Worm (Caenorhabditis elegans) whole organism, L4 larva: ENCODE measurements around the gene F01D4.8.

ENCODE experiments used
- F10B5.3 ChIP-seq: sonication (generic microtip); optimal IDR thresholded peaks from 2 replicates; lab custom pipeline; 2016; ENCODE audit warnings: mild to moderate bottlenecking, missing genetic modification characterization, missing compliant biosample characterization
- F44E2.7 ChIP-seq: fragments of 200-800 bp; sonication (Bioruptor generic); IDR thresholded peaks from 2 replicates; pipeline ENCODE4 v2.1.2; 2022; ENCODE audit warnings: missing genetic modification characterization, missing compliant biosample characterization
- Y105C5A.15 ChIP-seq: fragments of 200-800 bp; sonication (Bioruptor generic); IDR thresholded peaks from 2 replicates; pipeline ENCODE4 v1.3.6; 2022; ENCODE audit warnings: missing genetic modification characterization, missing compliant biosample characterization
- ZK546.5 ChIP-seq, 2 experiments: sonication (generic microtip); optimal IDR thresholded peaks; 2 replicates each; lab custom pipeline; 2017; ENCODE audit warnings: missing biosample characterization in 2 of 2, missing genetic modification characterization in 2 of 2
- aha-1 ChIP-seq: fragments of 150-350 bp; peaks from one replicate; lab custom pipeline; 2014; ENCODE audit warnings: missing biosample characterization, missing genetic modification characterization
- ceh-28 ChIP-seq: fragments of 150-350 bp; optimal IDR thresholded peaks from 2 replicates; lab custom pipeline; 2014; ENCODE audit warnings: missing biosample characterization, missing genetic modification reagents, missing genetic modification characterization
- ceh-62 ChIP-seq: sonication (generic microtip); optimal IDR thresholded peaks from 2 replicates; lab custom pipeline; 2017; ENCODE audit warnings: missing biosample characterization, missing genetic modification characterization
- ctbp-1 ChIP-seq: fragments of 200-800 bp; sonication (Bioruptor generic); IDR thresholded peaks from 2 replicates; pipeline ENCODE4 v1.3.6; 2022; ENCODE audit warnings: missing genetic modification reagents, missing genetic modification characterization, missing compliant biosample characterization
- daf-16 ChIP-seq, 3 experiments: sonication (generic microtip); optimal IDR thresholded peaks; 2 replicates each; lab custom pipeline; 2016 to 2017; ENCODE audit warnings: missing genetic modification characterization in 3 of 3, missing genetic modification reagents in 3 of 3, mild to moderate bottlenecking in 2 of 3, missing compliant biosample characterization in 2 of 3, missing biosample characterization in 1 of 3, moderate library complexity in 1 of 3
- dmd-6 ChIP-seq: fragments of 200-800 bp; sonication (Bioruptor generic); IDR thresholded peaks from 2 replicates; pipeline ENCODE4 v1.3.6; 2022; ENCODE audit warnings: missing genetic modification reagents, missing genetic modification characterization, missing compliant biosample characterization
- dpl-1 ChIP-seq: fragments of 150-350 bp; optimal IDR thresholded peaks from 2 replicates; lab custom pipeline; 2014; ENCODE audit warnings: missing biosample characterization, missing genetic modification reagents, missing genetic modification characterization
- dve-1 ChIP-seq: sonication (generic microtip); optimal IDR thresholded peaks from 2 replicates; lab custom pipeline; 2017; ENCODE audit warnings: antibody characterized with exemption, mild to moderate bottlenecking, missing genetic modification characterization, missing compliant biosample characterization; ENCODE audit not compliant: insufficient read depth
- fos-1 ChIP-seq: fragments of 150-350 bp; optimal IDR thresholded peaks from 2 replicates; lab custom pipeline; 2014; ENCODE audit warnings: missing biosample characterization, missing genetic modification characterization
- hif-1 ChIP-seq, 2 experiments: sonication (generic microtip); optimal IDR thresholded peaks; 2 replicates each; lab custom pipeline; 2016 to 2017; ENCODE audit warnings: missing compliant biosample characterization in 2 of 2, missing genetic modification characterization in 2 of 2, missing genetic modification reagents in 2 of 2, missing genotype in 2 of 2, mild to moderate bottlenecking in 1 of 2
- hlh-11 ChIP-seq: fragments of 200-800 bp; sonication (Bioruptor generic); optimal IDR thresholded peaks from 2 replicates; lab custom pipeline; 2018; ENCODE audit warnings: mild to moderate bottlenecking, missing genetic modification characterization, missing compliant biosample characterization
- hlh-30 ChIP-seq: sonication (generic microtip); optimal IDR thresholded peaks from 2 replicates; lab custom pipeline; 2017; ENCODE audit warnings: antibody characterized with exemption, mild to moderate bottlenecking, missing genetic modification characterization, missing compliant biosample characterization; ENCODE audit not compliant: insufficient read depth
- jun-1 ChIP-seq: fragments of 150-350 bp; optimal IDR thresholded peaks from 2 replicates; lab custom pipeline; 2014; ENCODE audit warnings: missing biosample characterization, missing genetic modification reagents, missing genetic modification characterization
- lin-1 ChIP-seq: fragments of 200-800 bp; sonication (Bioruptor generic); IDR thresholded peaks from 2 replicates; pipeline ENCODE4 v1.3.6; 2022; ENCODE audit warnings: missing genetic modification reagents, missing genetic modification characterization, missing compliant biosample characterization
- lin-13 ChIP-seq: fragments of 150-350 bp; optimal IDR thresholded peaks from 2 replicates; lab custom pipeline; 2014; ENCODE audit warnings: missing biosample characterization, missing genetic modification reagents, missing genetic modification characterization
- lin-29 ChIP-seq: fragments of 200-800 bp; sonication (Bioruptor generic); IDR thresholded peaks from 2 replicates; pipeline ENCODE4 v1.3.6; 2022; ENCODE audit warnings: missing genetic modification reagents, missing genetic modification characterization, missing compliant biosample characterization
- lsy-2 ChIP-seq, 2 experiments: fragments of 150-350 bp in 1 of 2; sonication (generic microtip) in 1 of 2; optimal IDR thresholded peaks; 2 replicates each; lab custom pipeline; 2014 to 2017; ENCODE audit warnings: missing biosample characterization in 2 of 2, missing genetic modification characterization in 2 of 2
- mdl-1 ChIP-seq, 2 experiments: fragments of 150-350 bp in 1 of 2; sonication (generic microtip) in 1 of 2; optimal IDR thresholded peaks; 2 replicates each; lab custom pipeline; 2014 to 2017; ENCODE audit warnings: missing biosample characterization in 2 of 2, missing genetic modification characterization in 2 of 2
- mdt-29 ChIP-seq: fragments of 200-800 bp; sonication (Bioruptor generic); IDR thresholded peaks from 2 replicates; pipeline ENCODE4 v1.3.6; 2022; ENCODE audit warnings: missing genetic modification reagents, missing genetic modification characterization, missing compliant biosample characterization
- mxl-3 ChIP-seq: fragments of 200-800 bp; sonication (Bioruptor generic); optimal IDR thresholded peaks from 2 replicates; lab custom pipeline; 2018; ENCODE audit warnings: mild to moderate bottlenecking, missing genetic modification characterization, missing compliant biosample characterization
- nhr-10 ChIP-seq: fragments of 150-350 bp; optimal IDR thresholded peaks from 2 replicates; lab custom pipeline; 2014; ENCODE audit warnings: missing biosample characterization, missing genetic modification characterization
- nhr-28 ChIP-seq: fragments of 150-350 bp; optimal IDR thresholded peaks from 2 replicates; lab custom pipeline; 2014; ENCODE audit warnings: missing biosample characterization, missing genetic modification characterization
- nhr-41 ChIP-seq: fragments of 200-800 bp; sonication (Bioruptor generic); IDR thresholded peaks from 2 replicates; pipeline ENCODE4 v1.3.6; 2022; ENCODE audit warnings: missing genetic modification reagents, missing genetic modification characterization, missing compliant biosample characterization
- nhr-48 ChIP-seq: sonication (generic microtip); optimal IDR thresholded peaks from 2 replicates; lab custom pipeline; 2016; ENCODE audit warnings: mild to moderate bottlenecking, missing genetic modification characterization, missing compliant biosample characterization
- nhr-76 ChIP-seq: fragments of 150-350 bp; optimal IDR thresholded peaks from 2 replicates; lab custom pipeline; 2014; ENCODE audit warnings: missing biosample characterization, missing genetic modification characterization
- pha-4 ChIP-seq, 2 experiments: fragments of 150-350 bp in 1 of 2; fragments of 200-800 bp in 1 of 2; sonication (Bioruptor generic) in 1 of 2; IDR thresholded peaks in 1 of 2; optimal IDR thresholded peaks in 1 of 2; 2 replicates each; pipeline versions ENCODE4 v1.3.6 to Lab custom; 2014 to 2022; ENCODE audit warnings: missing genetic modification characterization in 2 of 2, missing genetic modification reagents in 2 of 2, missing biosample characterization in 1 of 2, missing compliant biosample characterization in 1 of 2
- pqm-1 ChIP-seq: sonication (generic microtip); optimal IDR thresholded peaks from 2 replicates; lab custom pipeline; 2017; ENCODE audit warnings: missing biosample characterization, missing genetic modification characterization
- rbr-2 ChIP-seq: sonication (generic microtip); optimal IDR thresholded peaks from 2 replicates; lab custom pipeline; 2016; ENCODE audit warnings: missing genotype, missing genetic modification characterization, missing compliant biosample characterization
- saeg-2 ChIP-seq: fragments of 200-800 bp; sonication (Bioruptor generic); IDR thresholded peaks from 2 replicates; pipeline ENCODE4 v1.3.6; 2022; ENCODE audit warnings: missing genetic modification reagents, missing genetic modification characterization, missing compliant biosample characterization
- set-16 ChIP-seq: fragments of 200-800 bp; sonication (Bioruptor generic); IDR thresholded peaks from 2 replicates; pipeline ENCODE4 v1.3.6; 2022; ENCODE audit warnings: missing genetic modification reagents, missing genetic modification characterization, missing compliant biosample characterization
- skn-1 ChIP-seq: fragments of 150-350 bp; optimal IDR thresholded peaks from 2 replicates; lab custom pipeline; 2014; ENCODE audit warnings: missing biosample characterization, missing genetic modification characterization
- snpc-4 ChIP-seq: fragments of 150-350 bp; optimal IDR thresholded peaks from 2 replicates; lab custom pipeline; 2014; ENCODE audit warnings: missing biosample characterization, missing genetic modification characterization
- spr-1 ChIP-seq: sonication (generic microtip); optimal IDR thresholded peaks from 2 replicates; lab custom pipeline; 2016; ENCODE audit warnings: mild to moderate bottlenecking, missing genetic modification characterization, missing compliant biosample characterization
- tag-97 ChIP-seq: fragments of 200-800 bp; sonication (Bioruptor generic); IDR thresholded peaks from 2 replicates; pipeline ENCODE4 v1.3.6; 2022; ENCODE audit warnings: missing genetic modification characterization, missing compliant biosample characterization
- unc-62 ChIP-seq, 3 experiments: fragments of 150-350 bp in 1 of 3; sonication (generic microtip); optimal IDR thresholded peaks in 2 of 3; peaks in 1 of 3; 1 replicate in 1 of 3; 2 replicates in 2 of 3; lab custom pipeline; 2014 to 2017; ENCODE audit warnings: missing biosample characterization in 3 of 3, missing genetic modification characterization in 3 of 3, missing genetic modification reagents in 3 of 3, missing genotype in 1 of 3
- zfp-2 ChIP-seq: sonication (generic microtip); optimal IDR thresholded peaks from 2 replicates; lab custom pipeline; 2016; ENCODE audit warnings: mild to moderate bottlenecking, missing genetic modification characterization, missing compliant biosample characterization
- zip-11 ChIP-seq: fragments of 200-800 bp; sonication (Bioruptor generic); IDR thresholded peaks from 2 replicates; pipeline ENCODE4 v1.3.6; 2022; ENCODE audit warnings: missing genetic modification characterization, missing compliant biosample characterization

Gene F01D4.8

ce11 chrIV:10481695-10482094 lies 28.8 kb upstream of the F01D4.8 start, which contains the start of gene egl-21 (continued):
- TF ChIP-seq lsy-2 (tag; optimal IDR thresholded peaks at IDR 0.05; lab: Kevin White, UChicago) (peak; percentile 5 to 67), saeg-2 (GFP tag; lab: Robert Waterston, UW) (no peak), rbr-2 (tag; lab: Kevin White, UChicago) (peak; percentile 82), mdl-1 (tag; optimal IDR thresholded peaks at IDR 0.05; lab: Kevin White, UChicago) (peak; percentile 60 to 62), pqm-1 (tag; lab: Kevin White, UChicago) (no peak), zfp-2 (tag; lab: Kevin White, UChicago) (peak; percentile 34), ceh-28 (tag; lab: Kevin White, UChicago) (peak; percentile 17), aha-1 (peak; percentile 93), Y105C5A.15 (GFP tag; lab: Robert Waterston, UW) (no peak), unc-62 (GFP tag; optimal IDR thresholded peaks at IDR 0.05 in 1 of 2; lab: Kevin White, UChicago) (peak in 1 of 2 experiments; percentile 6), unc-62 (tag; optimal IDR thresholded peaks at IDR 0.05; lab: Kevin White, UChicago) (no peak), fos-1 (no peak), set-16 (peak; percentile 50; the same call in 1 of the 2 replicates), nhr-48 (tag; lab: Kevin White, UChicago) (no peak), dpl-1 (GFP tag; lab: Kevin White, UChicago) (peak; percentile 6), ctbp-1 (peak; percentile 76)
- TF ChIP-seq, all 104 proteins: peak for 21

- TF ChIP-seq hif-1 (tag; optimal IDR thresholded peaks at IDR 0.05; lab: Kevin White, UChicago) (no peak), Y105C5A.15 (GFP tag; lab: Robert Waterston, UW) (no peak), tag-97 (GFP tag; lab: Robert Waterston, UW) (no peak), F44E2.7 (GFP tag; lab: Robert Waterston, UW) (no peak), unc-62 (GFP tag; optimal IDR thresholded peaks at IDR 0.05 in 1 of 2; lab: Kevin White, UChicago) (peak in 1 of 2 experiments; percentile 95), unc-62 (tag; optimal IDR thresholded peaks at IDR 0.05; lab: Kevin White, UChicago) (no peak), spr-1 (tag; lab: Kevin White, UChicago) (no peak)
Measured at ce11 chrIV:10475234-10475633, 22.3 kb upstream of the F01D4.8 start.

DNA sequence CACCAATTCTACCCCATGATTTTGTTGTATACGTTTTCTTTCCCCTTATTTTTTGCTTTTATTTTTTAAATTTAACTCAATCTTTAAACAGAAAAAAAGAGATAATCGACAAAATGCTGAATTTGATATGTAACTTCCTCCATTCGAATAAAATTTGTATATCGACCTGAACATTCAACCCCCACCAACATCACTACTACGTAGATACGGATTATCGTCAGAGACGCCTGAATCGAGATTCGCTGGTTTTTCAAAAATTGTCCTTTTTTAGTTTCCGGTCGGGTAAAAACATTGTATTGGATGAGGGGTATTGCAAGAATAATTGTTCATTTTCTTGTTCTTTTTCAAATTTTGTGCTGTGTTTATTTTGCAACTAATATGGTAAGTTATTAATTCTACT lies 19.6 kb upstream of the F01D4.8 start, which contains the start of gene bgnt-1.1:
TSS of gene bgnt-1.1 (plus strand) at position 301 of the 400 bp plus-strand sequence.
- TF ChIP-seq aha-1 (peak; percentile 44), nhr-48 (tag; lab: Kevin White, UChicago) (no peak)

- TF ChIP-seq dve-1 (tag; lab: Kevin White, UChicago), result peak; percentile 10
- TF ChIP-seq lin-29, result no peak
- no peak for TF ChIP-seq zip-11
- peak; percentile 51 for TF ChIP-seq pqm-1 (tag; lab: Kevin White, UChicago)
- no peak for TF ChIP-seq mxl-3
- no peak for TF ChIP-seq lin-13 (GFP tag; lab: Kevin White, UChicago)
- TF ChIP-seq ZK546.5 (tag; optimal IDR thresholded peaks at IDR 0.05; lab: Kevin White, UChicago), result no peak
- TF ChIP-seq mdt-29, result no peak
- no peak for TF ChIP-seq zfp-2 (tag; lab: Kevin White, UChicago)
- peak; percentile 13 for TF ChIP-seq nhr-10 (tag; lab: Kevin White, UChicago)
- 0 out of 2 replicates have a peak, but pooled peaks have one; percentile 26 for TF ChIP-seq lin-1
- TF ChIP-seq hlh-11 (tag; lab: Kevin White, UChicago), result peak; percentile 77
- TF ChIP-seq aha-1, result peak; percentile 92
- TF ChIP-seq nhr-41 (GFP tag; lab: Robert Waterston, UW), result no peak
- no peak for TF ChIP-seq skn-1 (tag; lab: Kevin White, UChicago)
- no peak for TF ChIP-seq daf-16 (GFP tag; optimal IDR thresholded peaks at IDR 0.05; lab: Kevin White, UChicago)
- peak; percentile 24 for TF ChIP-seq daf-16 (tag; optimal IDR thresholded peaks at IDR 0.05; lab: Kevin White, UChicago)
- TF ChIP-seq nhr-76, result no peak
- TF ChIP-seq ceh-62 (tag; lab: Kevin White, UChicago), result no peak
- TF ChIP-seq lsy-2 (tag; optimal IDR thresholded peaks at IDR 0.05; lab: Kevin White, UChicago), result no peak
- TF ChIP-seq F10B5.3, result no peak
- peak; percentile 85 for TF ChIP-seq dmd-6 (GFP tag; lab: Robert Waterston, UW)
- TF ChIP-seq pha-4 (GFP tag; IDR thresholded peaks at IDR 0.05; lab: Robert Waterston, UW), result no peak
- TF ChIP-seq pha-4 (tag; optimal IDR thresholded peaks at IDR 0.05; lab: Kevin White, UChicago), result no peak
- no peak for TF ChIP-seq snpc-4 (tag; lab: Kevin White, UChicago)
- no peak for TF ChIP-seq hlh-30 (tag; lab: Kevin White, UChicago)
- TF ChIP-seq nhr-28 (tag; lab: Kevin White, UChicago), result peak; percentile 39
- peak; percentile 6 for TF ChIP-seq jun-1
- TF ChIP-seq ctbp-1, result no peak
- TF ChIP-seq, all 104 proteins: peak for 10
Measured at ce11 chrIV:10469494-10469893, 16.6 kb upstream of the F01D4.8 start, which contains the start of gene ugt-44. Gene ugt-44, plus strand, starts transcription at chrIV:10469741.
